Fruit fly (Drosophila melanogaster) whole organism, pupa: ENCODE measurements around the gene Npc2d.

Experiments
- CG10348 ChIP-seq: fragments of 200-800 bp; sonication (Bioruptor generic); IDR thresholded peaks from 2 replicates; pipeline ENCODE4 v1.3.6; 2022; ENCODE audit warnings: missing biosample characterization, missing genetic modification characterization
- CG12605 ChIP-seq: fragments of 200-800 bp; sonication (Bioruptor generic); IDR thresholded peaks from 2 replicates; pipeline ENCODE4 v1.3.6; 2022; ENCODE audit warnings: missing biosample characterization, missing genetic modification characterization
- CG13204 ChIP-seq: fragments of 200-800 bp; sonication (Bioruptor generic); optimal IDR thresholded peaks from 2 replicates; lab custom pipeline; 2018; ENCODE audit warnings: missing biosample characterization, mild to moderate bottlenecking, missing genetic modification characterization, moderate library complexity
- CG14655 ChIP-seq: fragments of 200-800 bp; sonication (Bioruptor generic); optimal IDR thresholded peaks from 3 replicates; lab custom pipeline; 2017; ENCODE audit warnings: mild to moderate bottlenecking, missing biosample characterization, missing genetic modification reagents, missing genetic modification characterization
- CG15710 ChIP-seq: fragments of 200-800 bp; sonication (Bioruptor generic); optimal IDR thresholded peaks from 2 replicates; lab custom pipeline; 2018; ENCODE audit warnings: missing biosample characterization, mild to moderate bottlenecking, missing genetic modification characterization, moderate library complexity
- CG17806 ChIP-seq: fragments of 200-800 bp; sonication (Bioruptor generic); optimal IDR thresholded peaks from 2 replicates; lab custom pipeline; 2018; ENCODE audit warnings: missing biosample characterization, mild to moderate bottlenecking, missing genetic modification characterization, moderate library complexity
- CG32121 ChIP-seq: fragments of 200-800 bp; sonication (Bioruptor generic); IDR thresholded peaks from 2 replicates; pipeline ENCODE4 v1.3.6; 2022; ENCODE audit warnings: missing biosample characterization, missing genetic modification characterization
- CG34367 ChIP-seq: fragments of 200-800 bp; sonication (Bioruptor generic); optimal IDR thresholded peaks from 2 replicates; lab custom pipeline; 2018; ENCODE audit warnings: missing biosample characterization, mild to moderate bottlenecking, missing genetic modification characterization
- CG4496 ChIP-seq: fragments of 200-800 bp; sonication (Bioruptor generic); IDR thresholded peaks from 3 replicates; pipeline ENCODE4 v1.3.6; 2022; ENCODE audit warnings: missing biosample characterization, missing genetic modification characterization
- CG8159 ChIP-seq: fragments of 200-800 bp; sonication (Bioruptor generic); optimal IDR thresholded peaks from 3 replicates; lab custom pipeline; 2018; ENCODE audit warnings: missing biosample characterization, mild to moderate bottlenecking, missing genetic modification characterization, moderate library complexity
- CG8301 ChIP-seq: fragments of 200-800 bp; sonication (Bioruptor generic); optimal IDR thresholded peaks from 2 replicates; lab custom pipeline; 2018; ENCODE audit warnings: missing biosample characterization, mild to moderate bottlenecking, missing genetic modification characterization
- CG9948 ChIP-seq: fragments of 200-800 bp; sonication (Bioruptor generic); optimal IDR thresholded peaks from 2 replicates; lab custom pipeline; 2018; ENCODE audit warnings: missing biosample characterization, mild to moderate bottlenecking, missing genetic modification characterization, moderate library complexity
- D1 ChIP-seq: fragments of 200-800 bp; sonication (Bioruptor generic); optimal IDR thresholded peaks from 2 replicates; lab custom pipeline; 2018; ENCODE audit warnings: missing biosample characterization, mild to moderate bottlenecking, missing genetic modification characterization, moderate library complexity
- EcR ChIP-seq: fragments of 200-800 bp; sonication (Bioruptor generic); optimal IDR thresholded peaks from 3 replicates; lab custom pipeline; 2019; ENCODE audit warnings: missing biosample characterization, missing genetic modification characterization, mild to moderate bottlenecking, moderate library complexity, missing genetic modification reagents
- Ets98B ChIP-seq: fragments of 200-800 bp; sonication (Bioruptor generic); IDR thresholded peaks from 2 replicates; pipeline ENCODE4 v1.3.6; 2022; ENCODE audit warnings: missing biosample characterization, missing genetic modification characterization
- Pif1A ChIP-seq: fragments of 200-800 bp; sonication (Bioruptor generic); optimal IDR thresholded peaks from 3 replicates; lab custom pipeline; 2016; ENCODE audit warnings: missing biosample characterization, missing genetic modification characterization
- Pif1B ChIP-seq: fragments of 200-800 bp; sonication (Bioruptor generic); optimal IDR thresholded peaks from 3 replicates; lab custom pipeline; 2016; ENCODE audit warnings: missing biosample characterization, missing genetic modification characterization
- Snoo ChIP-seq: fragments of 200-800 bp; sonication (Bioruptor generic); optimal IDR thresholded peaks from 3 replicates; lab custom pipeline; 2017; ENCODE audit warnings: missing biosample characterization, mild to moderate bottlenecking, missing genetic modification characterization, inconsistent platforms
- fd96Ca ChIP-seq: fragments of 200-800 bp; sonication (Bioruptor generic); IDR thresholded peaks from 3 replicates; pipeline ENCODE4 v1.3.6; 2022; ENCODE audit warnings: missing biosample characterization, missing genetic modification characterization
- gl ChIP-seq: fragments of 200-800 bp; sonication (Bioruptor generic); optimal IDR thresholded peaks from 2 replicates; lab custom pipeline; 2018; ENCODE audit warnings: missing biosample characterization, mild to moderate bottlenecking, missing genetic modification characterization
- rn ChIP-seq: fragments of 200-800 bp; sonication (Bioruptor generic); IDR thresholded peaks from 2 replicates; pipeline ENCODE4 v1.3.6; 2022; ENCODE audit warnings: missing biosample characterization, missing genetic modification characterization

Gene Npc2d

DNA sequence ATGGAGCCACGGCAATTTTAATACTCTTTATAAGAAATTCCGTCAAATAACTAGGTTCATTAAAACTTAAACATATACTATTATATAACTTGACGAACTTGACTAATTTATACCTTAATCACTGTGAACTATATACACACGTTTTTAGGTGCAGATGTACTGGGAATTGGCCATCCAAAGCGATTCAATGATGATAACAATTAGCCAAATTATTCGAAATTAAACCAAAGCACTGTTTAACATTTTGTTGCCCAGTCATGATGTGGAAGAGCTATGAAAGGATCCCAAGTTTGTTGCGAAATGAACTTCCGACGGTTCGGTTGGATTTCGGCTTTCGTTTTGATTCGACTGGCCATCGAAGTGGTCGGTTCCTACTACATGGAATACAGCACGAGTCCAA, 6.4 kb upstream of the Npc2d start, which contains the start of gene CG33630:
CG33630 (plus strand) TSS at position 301 of the 400 bp plus-strand sequence.
- TF ChIP-seq D1 (tag; lab: Kevin White, UChicago) (no peak), CG8301 (no peak), rn (GFP tag; lab: Robert Waterston, UW) (no peak), CG9948 (tag; lab: Kevin White, UChicago) (no peak), Snoo (tag; lab: Kevin White, UChicago) (no peak), fd96Ca (GFP tag; lab: Robert Waterston, UW) (no peak), CG14655 (GFP tag; lab: Kevin White, UChicago) (no peak), CG13204 (no peak), CG8159 (tag; lab: Kevin White, UChicago) (no peak)

DNA sequence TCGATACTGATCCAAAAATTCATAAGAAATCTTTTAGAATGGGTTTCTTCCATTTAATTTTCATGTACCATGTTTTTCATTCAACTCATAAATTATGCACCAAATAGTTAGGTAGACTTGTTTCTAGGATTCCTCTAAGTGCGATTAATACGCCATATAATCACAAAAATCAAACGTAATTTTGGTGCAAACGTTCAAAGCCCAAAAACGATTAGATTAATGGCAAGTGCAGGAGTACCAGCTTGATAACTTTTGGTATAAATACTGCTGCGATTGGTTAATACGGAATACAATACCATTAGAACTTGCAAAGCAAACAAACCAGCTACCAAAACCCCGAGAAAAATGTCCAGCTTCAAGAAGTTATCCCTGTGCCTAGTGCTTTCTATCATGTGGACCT, 4.1 kb upstream of the Npc2d start, which contains the start of gene Npc2c:
Npc2c (plus strand) TSS at position 301 of the 400 bp plus-strand sequence.
- TF ChIP-seq CG10348 (no peak), CG34367 (no peak), Pif1B (no peak), gl (tag; lab: Kevin White, UChicago) (no peak), Pif1A (GFP tag; lab: Kevin White, UChicago) (no peak), CG4496 (GFP tag; lab: Robert Waterston, UW) (no peak), CG9948 (tag; lab: Kevin White, UChicago) (no peak), Ets98B (no peak), Snoo (tag; lab: Kevin White, UChicago) (no peak), CG32121 (GFP tag; lab: Robert Waterston, UW) (no peak), CG15710 (no peak), CG17806 (tag; lab: Kevin White, UChicago) (no peak), D1 (tag; lab: Kevin White, UChicago) (no peak), EcR (GFP tag; lab: Kevin White, UChicago) (no peak), CG13204 (no peak), CG8301 (no peak), CG8159 (tag; lab: Kevin White, UChicago) (no peak)

DNA sequence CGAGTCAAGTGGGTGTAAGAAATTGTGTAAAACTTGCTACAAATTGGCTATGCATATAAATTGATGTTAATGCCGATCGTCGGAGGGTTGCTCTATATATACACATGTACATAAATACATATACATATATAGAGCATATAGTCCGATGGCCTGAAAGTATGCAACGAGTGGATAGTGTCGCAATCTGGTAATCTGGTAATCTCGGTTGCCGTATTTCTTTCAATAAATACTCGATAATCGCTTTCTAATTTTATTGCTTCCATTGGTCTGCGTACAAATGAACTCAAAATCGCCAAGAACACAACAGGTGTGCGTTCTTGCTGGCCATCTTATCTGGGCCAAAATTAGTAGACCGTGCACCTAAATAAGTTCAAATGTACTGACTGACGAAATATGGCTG, 3.5 kb upstream of the Npc2d start:
- TF ChIP-seq CG14655 (GFP tag; lab: Kevin White, UChicago) (no peak), CG4496 (GFP tag; lab: Robert Waterston, UW) (no peak), Ets98B (no peak), Pif1B (no peak), CG32121 (GFP tag; lab: Robert Waterston, UW) (no peak), CG13204 (no peak), rn (GFP tag; lab: Robert Waterston, UW) (no peak), CG15710 (no peak), CG12605 (GFP tag; lab: Robert Waterston, UW) (no peak), gl (tag; lab: Kevin White, UChicago) (no peak), CG9948 (tag; lab: Kevin White, UChicago) (no peak), EcR (GFP tag; lab: Kevin White, UChicago) (no peak), CG10348 (no peak)

DNA sequence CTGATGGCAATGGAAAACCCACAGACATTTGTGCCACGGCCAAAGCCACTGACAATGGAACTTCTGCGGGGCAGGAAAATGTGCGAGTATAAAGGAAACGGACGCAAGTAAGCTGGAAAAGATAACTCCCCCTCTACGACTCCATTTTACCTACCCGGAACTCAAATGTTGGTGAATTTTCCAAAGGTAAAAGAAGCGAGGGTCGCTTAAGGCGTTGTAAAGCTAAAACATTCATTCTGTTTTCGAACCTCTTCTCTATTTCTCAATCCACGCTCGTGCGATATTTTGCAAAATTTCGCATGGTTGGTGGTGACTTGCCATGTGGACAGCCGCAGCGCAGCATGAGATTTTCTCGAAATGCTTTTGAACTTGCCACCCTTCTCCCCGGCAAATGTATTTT, 764 bp upstream of the Npc2d start:
- TF ChIP-seq CG17806 (tag; lab: Kevin White, UChicago) (no peak), CG4496 (GFP tag; lab: Robert Waterston, UW) (no peak), Ets98B (no peak)
- TF ChIP-seq, all 21 proteins: peak for 0

DNA sequence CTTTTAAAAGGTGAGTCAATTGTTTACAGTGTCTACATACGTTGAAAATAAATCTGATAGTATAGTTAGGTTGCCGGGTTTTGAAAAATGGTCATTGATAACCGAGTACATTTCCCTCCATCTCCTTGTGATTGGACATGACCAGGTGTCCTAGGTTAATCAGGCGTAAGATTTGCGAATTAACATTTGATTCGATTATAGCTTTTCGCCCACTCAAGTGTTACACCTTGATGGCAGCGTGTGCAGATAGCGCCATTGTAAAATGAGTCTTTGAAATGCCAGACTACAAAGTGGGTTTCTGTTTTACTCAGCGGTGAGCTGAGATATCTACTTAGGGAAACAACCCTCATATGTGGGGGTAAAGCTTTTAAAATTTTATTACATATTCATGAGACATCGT, 879 bp downstream of the Npc2d start:
- no peak for TF ChIP-seq D1 (tag; lab: Kevin White, UChicago)
- TF ChIP-seq rn (GFP tag; lab: Robert Waterston, UW) = no peak
- TF ChIP-seq CG13204 = no peak
- no peak for TF ChIP-seq CG10348
- TF ChIP-seq Pif1B = no peak
- TF ChIP-seq CG14655 (GFP tag; lab: Kevin White, UChicago) = no peak
- no peak for TF ChIP-seq CG8159 (tag; lab: Kevin White, UChicago)
- TF ChIP-seq CG12605 (GFP tag; lab: Robert Waterston, UW) = no peak
- no peak for TF ChIP-seq gl (tag; lab: Kevin White, UChicago)
- TF ChIP-seq Pif1A (GFP tag; lab: Kevin White, UChicago) = no peak
- no peak for TF ChIP-seq fd96Ca (GFP tag; lab: Robert Waterston, UW)

DNA sequence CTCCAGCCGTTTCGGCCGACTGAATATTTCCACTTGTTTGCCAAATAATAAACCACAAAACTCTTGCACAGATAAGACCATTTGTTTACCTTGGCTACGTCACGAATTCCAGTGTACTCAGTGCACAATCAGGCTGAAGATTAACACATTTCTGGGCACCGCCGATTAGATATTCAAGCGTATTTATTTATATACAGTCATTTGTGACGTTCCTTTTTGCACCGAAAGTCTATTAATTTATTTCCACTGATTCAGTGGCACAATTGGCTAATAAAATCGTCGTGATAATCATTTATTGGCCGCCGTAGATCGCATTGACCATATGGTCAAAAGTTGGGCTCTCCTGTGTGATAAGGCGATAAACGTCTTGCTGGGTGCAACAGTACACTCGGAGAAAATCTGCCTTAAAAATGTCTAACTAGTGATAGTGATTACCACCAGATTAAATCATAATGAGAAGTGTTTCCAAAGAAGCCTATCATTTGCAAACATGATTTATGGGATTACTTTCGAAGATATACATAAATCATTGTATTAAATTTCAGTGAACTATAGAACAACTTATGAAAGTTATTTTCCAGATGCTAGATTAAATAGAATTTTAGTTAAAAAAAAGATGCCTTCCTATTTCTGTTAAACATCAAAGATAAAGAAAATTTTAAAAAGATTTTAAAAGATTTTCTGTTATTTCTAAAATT, 1.5 kb downstream of the Npc2d start:
- TF ChIP-seq CG15710 (no peak), rn (GFP tag; lab: Robert Waterston, UW) (no peak), CG13204 (no peak), CG8301 (no peak), Snoo (tag; lab: Kevin White, UChicago) (no peak), Pif1A (GFP tag; lab: Kevin White, UChicago) (no peak), CG17806 (tag; lab: Kevin White, UChicago) (no peak), gl (tag; lab: Kevin White, UChicago) (no peak), CG34367 (no peak), CG8159 (tag; lab: Kevin White, UChicago) (no peak), Pif1B (no peak), CG12605 (GFP tag; lab: Robert Waterston, UW) (no peak), CG9948 (tag; lab: Kevin White, UChicago) (no peak), fd96Ca (GFP tag; lab: Robert Waterston, UW) (no peak), CG14655 (GFP tag; lab: Kevin White, UChicago) (no peak), CG10348 (no peak), EcR (GFP tag; lab: Kevin White, UChicago) (no peak), CG32121 (GFP tag; lab: Robert Waterston, UW) (no peak)
